Fruit fly (Drosophila melanogaster) whole organism: ENCODE results near the gene yuri.

Experiments
- CG8478 ChIP-seq: fragments of >200 bp; optimal IDR thresholded peaks from 2 replicates; lab custom pipeline; 2018; ENCODE audit warnings: inconsistent platforms
- Dll ChIP-seq: fragments of >200 bp; optimal IDR thresholded peaks from 2 replicates; lab custom pipeline; 2017
- EcR ChIP-seq, 2 experiments: fragments of >200 bp; optimal IDR thresholded peaks; 2 replicates each; lab custom pipeline; 2017; ENCODE audit warnings: missing biosample characterization in 2 of 2, missing genetic modification characterization in 2 of 2, missing genetic modification reagents in 2 of 2
- pan ChIP-seq: fragments of >200 bp; optimal IDR thresholded peaks from 2 replicates; lab custom pipeline; 2017
- psq ChIP-seq: fragments of >200 bp; optimal IDR thresholded peaks from 2 replicates; lab custom pipeline; 2017
- usp ChIP-seq: fragments of >200 bp; optimal IDR thresholded peaks from 2 replicates; lab custom pipeline; 2017; ENCODE audit warnings: missing biosample characterization, missing genetic modification characterization, mixed read lengths

DNA sequence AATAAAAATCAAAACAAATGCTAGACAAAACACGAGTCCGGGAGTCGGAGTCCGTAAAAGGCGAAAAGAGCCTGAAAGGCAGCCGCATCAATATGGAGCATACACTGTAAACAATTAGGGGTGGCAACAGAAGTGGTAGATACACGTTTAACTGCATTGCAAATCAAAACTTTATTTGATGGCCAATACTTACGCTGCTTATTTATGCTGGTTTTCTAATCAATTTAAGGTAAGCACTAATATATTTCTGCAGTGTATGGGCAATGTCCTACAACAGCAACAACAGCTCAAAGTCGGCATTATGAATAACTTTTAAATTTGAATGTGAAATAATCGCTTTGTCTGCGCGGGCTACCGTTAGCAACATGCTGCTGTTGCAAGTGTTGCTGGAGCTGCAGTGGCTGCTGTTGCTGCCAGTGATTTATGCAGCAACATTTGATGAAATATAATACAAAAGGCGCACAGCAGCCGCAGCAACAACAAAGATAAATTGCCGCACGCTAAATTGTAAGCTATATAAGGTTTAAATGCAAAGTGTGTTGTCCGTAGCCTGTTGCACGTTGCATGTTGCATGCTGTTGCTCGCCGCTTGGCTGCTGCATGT is 9.1 kb upstream of the yuri start:
- TF ChIP-seq pan: no peak
- no peak for TF ChIP-seq CG8478 (lab: Kevin White, UChicago)
- TF ChIP-seq EcR (GFP tag; optimal IDR thresholded peaks at IDR 0.05; lab: Kevin White, UChicago): no peak
- no peak for TF ChIP-seq psq (lab: Kevin White, UChicago)
- TF ChIP-seq Dll (lab: Kevin White, UChicago): no peak
- no peak for TF ChIP-seq usp
